Worm (Caenorhabditis elegans): ENCODE measurements around the gene C44C1.1.

The C44C1.1 gene

ce11 chrX:1010627-1011452 is 30.3 kb downstream of the C44C1.1 start (continued):
- TF ChIP-seq zfp-2 (tag; optimal IDR thresholded peaks at IDR 0.05) (no peak), pqm-1 (tag; optimal IDR thresholded peaks at IDR 0.05) (peak; percentile 85), hif-1 (tag; optimal IDR thresholded peaks at IDR 0.05) (no peak), T26A8.4 (GFP tag; IDR thresholded peaks at IDR 0.05) (peak; percentile 53), nhr-25 (tag; optimal IDR thresholded peaks at IDR 0.05; ENCODE audit: borderline replicate concordance, insufficient read depth) (no peak), pha-4 (GFP tag; IDR thresholded peaks at IDR 0.05) (peak; percentile 64; the same call in 1 of the 2 replicates), pha-4 (tag; optimal IDR thresholded peaks at IDR 0.05) (no peak), skn-1 (tag; optimal IDR thresholded peaks at IDR 0.05) (no peak), Y75B8A.6 (GFP tag; IDR thresholded peaks at IDR 0.05) (no peak), sdz-12 (GFP tag; optimal IDR thresholded peaks at IDR 0.05) (peak; percentile 22), Y105C5A.15 (GFP tag; IDR thresholded peaks at IDR 0.05) (no peak), fos-1 (tag; optimal IDR thresholded peaks at IDR 0.05) (no peak), hmg-1.1 (GFP tag; IDR thresholded peaks at IDR 0.05) (peak; percentile 43; the same call in 1 of the 2 replicates), R02D3.7 (tag; optimal IDR thresholded peaks at IDR 0.05) (no peak), nhr-6 (tag; optimal IDR thresholded peaks at IDR 0.05) (peak; percentile 65), ztf-11 (tag; optimal IDR thresholded peaks at IDR 0.05) (no peak), fkh-10 (GFP tag; optimal IDR thresholded peaks at IDR 0.05) (no peak), ceh-62 (tag; optimal IDR thresholded peaks at IDR 0.05) (no peak), hlh-11 (tag; optimal IDR thresholded peaks at IDR 0.05) (peak; percentile 91), arid-1 (GFP tag; conservative IDR thresholded peaks at IDR 0.05) (peak; percentile 47; the same call in 1 of the 2 replicates), aly-2 (tag; optimal IDR thresholded peaks at IDR 0.05) (no peak), vab-7 (GFP tag; IDR thresholded peaks at IDR 0.05) (no peak), set-16 (GFP tag; IDR thresholded peaks at IDR 0.05) (peak; percentile 78), nhr-102 (tag; optimal IDR thresholded peaks at IDR 0.05) (peak; percentile 60), nhr-77 (tag; optimal IDR thresholded peaks at IDR 0.05) (peak; percentile 70), ces-1 (GFP tag; optimal IDR thresholded peaks at IDR 0.05) (no peak), lin-1 (GFP tag; IDR thresholded peaks at IDR 0.05) (peak; percentile 52; the same call in 1 of the 2 replicates), lin-15B (tag; optimal IDR thresholded peaks at IDR 0.05) (no peak), zag-1 (tag; optimal IDR thresholded peaks at IDR 0.05) (no peak), lin-13 (GFP tag; optimal IDR thresholded peaks at IDR 0.05) (peak; percentile 17), tag-97 (GFP tag; IDR thresholded peaks at IDR 0.05) (no peak), dmd-6 (GFP tag; IDR thresholded peaks at IDR 0.05) (peak; percentile 85), zip-11 (GFP tag; IDR thresholded peaks at IDR 0.05) (no peak), cey-2 (tag; optimal IDR thresholded peaks at IDR 0.05; ENCODE audit: borderline replicate concordance, insufficient read depth) (no peak), ceh-82 (tag; optimal IDR thresholded peaks at IDR 0.05) (no peak), Y48G9A.11 (GFP tag; IDR thresholded peaks at IDR 0.05) (no peak), F37D6.2 (tag; optimal IDR thresholded peaks at IDR 0.05) (no peak), unc-62 (GFP tag; optimal IDR thresholded peaks at IDR 0.05 in 1 of 2) (peak in 1 of 2 experiments; percentile 31), unc-62 (tag; optimal IDR thresholded peaks at IDR 0.05) (no peak), mes-2 (tag; optimal IDR thresholded peaks at IDR 0.05; ENCODE audit: poor library complexity, severe bottlenecking) (peak; percentile 63), ZK546.5 (tag; optimal IDR thresholded peaks at IDR 0.05) (no peak), duxl-1 (tag; optimal IDR thresholded peaks at IDR 0.05; ENCODE audit: poor library complexity) (peak; percentile 63), saeg-2 (GFP tag; IDR thresholded peaks at IDR 0.05) (0 out of 2 replicates have a peak, but pooled peaks have one; percentile 38), nhr-76 (tag; optimal IDR thresholded peaks at IDR 0.05) (no peak), hlh-30 (tag; optimal IDR thresholded peaks at IDR 0.05; ENCODE audit: insufficient read depth) (peak; percentile 92), spr-3 (GFP tag; optimal IDR thresholded peaks at IDR 0.05) (peak; percentile 15), F26F4.8 (GFP tag; conservative IDR thresholded peaks at IDR 0.05) (no peak), mdt-29 (GFP tag; IDR thresholded peaks at IDR 0.05) (peak; percentile 42; the same call in 1 of the 2 replicates), ctbp-1 (GFP tag; IDR thresholded peaks at IDR 0.05) (0 out of 2 replicates have a peak, but pooled peaks have one; percentile 27)

All from whole organism, L4 larva.